Fruit fly (Drosophila melanogaster) whole organism, adult: ENCODE data around the gene CG13014.
A peak's percentile ranks its signal among the peaks of the same experiment; 100 is the strongest.

Experiments used
- CG12768 ChIP-seq: fragments of 200-800 bp; sonication (Bioruptor generic); optimal IDR thresholded peaks from 2 replicates; lab custom pipeline; 2017; ENCODE audit warnings: missing biosample characterization, missing genetic modification characterization, mild to moderate bottlenecking, moderate library complexity, missing genetic modification reagents
- CG7101 ChIP-seq: fragments of 200-800 bp; sonication (Bioruptor generic); optimal IDR thresholded peaks from 2 replicates; lab custom pipeline; 2018; ENCODE audit warnings: missing biosample characterization, mild to moderate bottlenecking, missing genetic modification characterization, moderate library complexity
- Mnt ChIP-seq: fragments of 200-800 bp; sonication (Bioruptor generic); optimal IDR thresholded peaks from 2 replicates; lab custom pipeline; 2016; ENCODE audit warnings: missing biosample characterization, mild to moderate bottlenecking, missing genetic modification characterization
- bab1 ChIP-seq: fragments of 200-800 bp; sonication (Bioruptor generic); optimal IDR thresholded peaks from 3 replicates; lab custom pipeline; 2019; ENCODE audit warnings: missing biosample characterization, mild to moderate bottlenecking, missing genetic modification characterization, moderate library complexity
- cic ChIP-seq: fragments of 200-800 bp; sonication (Bioruptor generic); optimal IDR thresholded peaks from 2 replicates; lab custom pipeline; 2017; ENCODE audit warnings: missing biosample characterization, mild to moderate bottlenecking, missing genetic modification characterization, moderate library complexity

DNA sequence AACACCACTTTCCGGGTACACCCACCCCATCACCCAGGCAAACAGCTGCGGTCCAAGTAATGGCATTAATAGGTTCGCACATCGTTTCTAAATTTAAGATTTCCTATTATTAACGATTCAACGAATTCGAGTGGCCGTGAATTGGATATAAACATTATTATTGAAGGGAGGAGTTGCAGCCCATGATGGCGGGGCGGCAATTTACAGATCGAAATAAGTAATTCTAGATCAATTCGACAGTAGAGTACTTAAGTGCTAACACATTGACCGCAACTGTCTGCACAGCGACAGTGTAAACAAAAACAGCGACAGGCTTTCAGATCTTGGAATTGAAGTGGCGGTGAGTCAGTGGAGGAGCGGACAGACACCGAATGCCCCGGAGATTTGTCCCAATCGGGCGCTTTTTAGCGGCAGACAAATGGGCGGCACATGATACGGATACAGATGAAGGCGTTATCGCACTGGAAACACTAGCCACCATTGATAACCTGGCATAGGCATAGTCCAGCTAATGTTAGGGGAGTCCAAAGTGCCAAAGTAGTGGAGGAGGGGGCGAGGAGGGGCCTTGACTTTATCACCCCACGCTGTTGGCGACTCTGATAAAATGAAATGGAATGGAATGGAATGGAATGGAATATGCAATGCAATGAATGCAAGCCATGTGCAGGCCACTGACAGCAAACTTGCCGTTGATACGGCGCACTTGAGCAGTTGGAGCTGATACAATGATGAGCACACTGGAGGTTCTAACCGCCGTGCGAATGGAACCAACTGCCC lies 45.7 kb downstream of the CG13014 start:
- TF ChIP-seq CG12768 (peak; percentile 96), CG7101 (no peak), Mnt (GFP tag; lab: Kevin White, UChicago) (peak; percentile 97), bab1 (GFP tag; lab: Kevin White, UChicago) (no peak), cic (GFP tag; lab: Kevin White, UChicago) (peak; percentile 78)
